Fruit fly (Drosophila melanogaster) whole organism, embryonic: ENCODE data around the gene CG5805.

Source experiments
- Blimp-1 ChIP-seq: fragments of 200-800 bp; sonication (Bioruptor generic); optimal IDR thresholded peaks from 3 replicates; lab custom pipeline; 2018; ENCODE audit warnings: missing biosample characterization, missing genetic modification characterization, mild to moderate bottlenecking, moderate library complexity, missing genetic modification reagents
- CG1024 ChIP-seq: fragments of 200-800 bp; sonication (Bioruptor generic); IDR thresholded peaks from 2 replicates; pipeline ENCODE4 v1.3.6; 2022; ENCODE audit warnings: missing biosample characterization, missing genetic modification characterization
- CG11247 ChIP-seq: fragments of 200-800 bp; sonication (Bioruptor generic); IDR thresholded peaks from 2 replicates; pipeline ENCODE4 v1.3.6; 2022; ENCODE audit warnings: missing biosample characterization, missing genetic modification characterization
- CG11723 ChIP-seq: fragments of 200-800 bp; sonication (Bioruptor generic); optimal IDR thresholded peaks from 2 replicates; lab custom pipeline; 2017; ENCODE audit warnings: missing biosample characterization, mild to moderate bottlenecking, missing genetic modification characterization
- CG1233 ChIP-seq: fragments of 200-800 bp; sonication (Bioruptor generic); optimal IDR thresholded peaks from 4 replicates; lab custom pipeline; 2018; ENCODE audit warnings: missing biosample characterization, mild to moderate bottlenecking, missing genetic modification characterization
- CG12744 ChIP-seq: fragments of 200-800 bp; sonication (Bioruptor generic); optimal IDR thresholded peaks from 2 replicates; lab custom pipeline; 2016; ENCODE audit warnings: missing biosample characterization, missing genetic modification characterization
- CG12769 ChIP-seq: fragments of 200-800 bp; sonication (Bioruptor generic); optimal IDR thresholded peaks from 2 replicates; lab custom pipeline; 2019; ENCODE audit warnings: missing biosample characterization, mild to moderate bottlenecking, missing genetic modification characterization, moderate library complexity
- CG12942 ChIP-seq: fragments of 200-800 bp; sonication (Bioruptor generic); optimal IDR thresholded peaks from 3 replicates; lab custom pipeline; 2016; ENCODE audit warnings: missing biosample characterization, missing genetic modification characterization
- CG13424 ChIP-seq: fragments of 200-800 bp; sonication (Bioruptor generic); optimal IDR thresholded peaks from 2 replicates; lab custom pipeline; 2019; ENCODE audit warnings: missing biosample characterization, mild to moderate bottlenecking, missing genetic modification characterization, moderate library complexity
- CG15073 ChIP-seq: fragments of 200-800 bp; sonication (Bioruptor generic); optimal IDR thresholded peaks from 2 replicates; lab custom pipeline; 2016; ENCODE audit warnings: missing biosample characterization, missing genetic modification characterization
- CG15601 ChIP-seq: fragments of 200-800 bp; sonication (Bioruptor generic); optimal IDR thresholded peaks from 3 replicates; lab custom pipeline; 2019; ENCODE audit warnings: missing biosample characterization, mild to moderate bottlenecking, missing genetic modification characterization, moderate library complexity
- CG16779 ChIP-seq: fragments of 200-800 bp; sonication (Bioruptor generic); IDR thresholded peaks from 2 replicates; pipeline ENCODE4 v1.3.6; 2022; ENCODE audit warnings: missing biosample characterization, missing genetic modification characterization
- CG17328 ChIP-seq: fragments of 200-800 bp; sonication (Bioruptor generic); IDR thresholded peaks from 2 replicates; pipeline ENCODE4 v1.3.6; 2022; ENCODE audit warnings: missing biosample characterization, missing genetic modification characterization
- CG2202 ChIP-seq: fragments of 200-800 bp; sonication (Bioruptor generic); optimal IDR thresholded peaks from 2 replicates; lab custom pipeline; 2018; ENCODE audit warnings: missing biosample characterization, mild to moderate bottlenecking, missing genetic modification characterization
- CG2889 ChIP-seq: fragments of 200-800 bp; sonication (Bioruptor generic); IDR thresholded peaks from 3 replicates; pipeline ENCODE4 v1.3.6; 2022; ENCODE audit warnings: missing biosample characterization, missing genetic modification characterization
- CG30431 ChIP-seq: fragments of 200-800 bp; sonication (Bioruptor generic); optimal IDR thresholded peaks from 2 replicates; lab custom pipeline; 2017; ENCODE audit warnings: missing biosample characterization, missing genetic modification characterization
- CG32767 ChIP-seq: fragments of 200-800 bp; sonication (Bioruptor generic); IDR thresholded peaks from 2 replicates; pipeline ENCODE4 v1.3.6; 2022; ENCODE audit warnings: missing biosample characterization, missing genetic modification characterization
- CG33213 ChIP-seq: fragments of 200-800 bp; sonication (Bioruptor generic); optimal IDR thresholded peaks from 3 replicates; lab custom pipeline; 2016; ENCODE audit warnings: missing biosample characterization, missing genetic modification characterization
- CG5180 ChIP-seq: fragments of 200-800 bp; sonication (Bioruptor generic); optimal IDR thresholded peaks from 3 replicates; lab custom pipeline; 2017; ENCODE audit warnings: missing biosample characterization, missing genetic modification characterization, mild to moderate bottlenecking, moderate library complexity, missing genetic modification reagents
- CG6175 ChIP-seq: fragments of 200-800 bp; sonication (Bioruptor generic); IDR thresholded peaks from 3 replicates; pipeline ENCODE4 v1.3.6; 2022; ENCODE audit warnings: missing biosample characterization, missing genetic modification characterization
- CG8478 ChIP-seq: fragments of >200 bp; optimal IDR thresholded peaks from 2 replicates; lab custom pipeline; 2018
- Ets97D ChIP-seq: fragments of 200-800 bp; sonication (Bioruptor generic); optimal IDR thresholded peaks from 3 replicates; lab custom pipeline; 2016; ENCODE audit warnings: missing biosample characterization, missing genetic modification characterization
- Fer3 ChIP-seq: fragments of 200-800 bp; sonication (Bioruptor generic); optimal IDR thresholded peaks from 2 replicates; lab custom pipeline; 2018; ENCODE audit warnings: missing biosample characterization, mild to moderate bottlenecking, missing genetic modification characterization, moderate library complexity
- Gug ChIP-seq: fragments of 200-800 bp; sonication (Bioruptor generic); IDR thresholded peaks from 4 replicates; pipeline ENCODE4 v1.3.6; 2022; ENCODE audit warnings: missing biosample characterization, missing genetic modification characterization
- Hr3 ChIP-seq: fragments of 200-800 bp; sonication (Bioruptor generic); optimal IDR thresholded peaks from 3 replicates; lab custom pipeline; 2016; ENCODE audit warnings: missing biosample characterization, missing genetic modification characterization
- Hr39 ChIP-seq: fragments of >200 bp; optimal IDR thresholded peaks from 2 replicates; lab custom pipeline; 2017
- Lpt ChIP-seq: fragments of >200 bp; optimal IDR thresholded peaks from 2 replicates; lab custom pipeline; 2018; ENCODE audit warnings: missing biosample characterization, missing genetic modification characterization
- Nf-YA ChIP-seq: fragments of 200-800 bp; sonication (Bioruptor generic); IDR thresholded peaks from 2 replicates; pipeline ENCODE4 v1.3.6; 2022; ENCODE audit warnings: missing biosample characterization, missing genetic modification characterization
- Ravus ChIP-seq: fragments of 200-800 bp; sonication (Bioruptor generic); IDR thresholded peaks from 2 replicates; pipeline ENCODE4 v1.3.6; 2022; ENCODE audit warnings: missing biosample characterization, missing genetic modification characterization
- Scr ChIP-seq: fragments of 200-800 bp; sonication (Bioruptor generic); IDR thresholded peaks from 2 replicates; pipeline ENCODE4 v1.3.6; 2022; ENCODE audit warnings: missing biosample characterization, missing genetic modification characterization; ENCODE audit not compliant: partially characterized antibody
- Sry-β ChIP-seq: fragments of 200-800 bp; sonication (Bioruptor generic); optimal IDR thresholded peaks from 2 replicates; lab custom pipeline; 2018; ENCODE audit warnings: missing biosample characterization, mild to moderate bottlenecking, missing genetic modification characterization, moderate library complexity
- ab ChIP-seq: fragments of 200-800 bp; sonication (Bioruptor generic); optimal IDR thresholded peaks from 2 replicates; lab custom pipeline; 2016; ENCODE audit warnings: missing biosample characterization, missing genetic modification characterization
- al ChIP-seq: fragments of 200-800 bp; sonication (Bioruptor generic); IDR thresholded peaks from 2 replicates; pipeline ENCODE4 v1.3.6; 2022; ENCODE audit warnings: missing biosample characterization, missing genetic modification characterization
- ash1 ChIP-seq: fragments of 200-800 bp; sonication (Bioruptor generic); optimal IDR thresholded peaks from 2 replicates; lab custom pipeline; 2018; ENCODE audit warnings: missing biosample characterization, mild to moderate bottlenecking, missing genetic modification characterization
- bbx ChIP-seq: fragments of 200-800 bp; sonication (Bioruptor generic); IDR thresholded peaks from 2 replicates; pipeline ENCODE4 v1.3.6; 2022; ENCODE audit warnings: missing biosample characterization, missing genetic modification characterization; ENCODE audit not compliant: partially characterized antibody
- bowl ChIP-seq: fragments of 200-800 bp; sonication (Bioruptor generic); IDR thresholded peaks from 2 replicates; pipeline ENCODE4 v1.3.6; 2022; ENCODE audit warnings: missing biosample characterization, missing genetic modification characterization
- caup ChIP-seq: fragments of 200-800 bp; sonication (Bioruptor generic); optimal IDR thresholded peaks from 3 replicates; lab custom pipeline; 2017; ENCODE audit warnings: missing biosample characterization, mild to moderate bottlenecking, missing genetic modification characterization, moderate library complexity; ENCODE audit not compliant: severe bottlenecking
- cg ChIP-seq: fragments of 200-800 bp; sonication (Bioruptor generic); optimal IDR thresholded peaks from 3 replicates; lab custom pipeline; 2019; ENCODE audit warnings: missing biosample characterization, mild to moderate bottlenecking, missing genetic modification characterization, moderate library complexity
- dpn ChIP-seq, 2 experiments: fragments of 200-800 bp; sonication (Bioruptor generic); optimal IDR thresholded peaks; 3 replicates each; lab custom pipeline; 2016; ENCODE audit warnings: missing biosample characterization in 2 of 2, missing genetic modification characterization in 2 of 2
- gro ChIP-seq: fragments of 200-800 bp; sonication (Bioruptor generic); optimal IDR thresholded peaks from 2 replicates; lab custom pipeline; 2016; ENCODE audit warnings: missing biosample characterization, missing genetic modification characterization
- gsb ChIP-seq: fragments of 200-800 bp; sonication (Bioruptor generic); IDR thresholded peaks from 2 replicates; pipeline ENCODE4 v1.3.6; 2022; ENCODE audit warnings: missing biosample characterization, missing genetic modification characterization
- hth ChIP-seq: fragments of >200 bp; optimal IDR thresholded peaks from 2 replicates; lab custom pipeline; 2017; ENCODE audit warnings: inconsistent platforms
- kah ChIP-seq: fragments of 200-800 bp; sonication (Bioruptor generic); optimal IDR thresholded peaks from 2 replicates; lab custom pipeline; 2018; ENCODE audit warnings: missing biosample characterization, mild to moderate bottlenecking, missing genetic modification characterization
- luna ChIP-seq: fragments of 200-800 bp; sonication (Bioruptor generic); optimal IDR thresholded peaks from 2 replicates; lab custom pipeline; 2016; ENCODE audit warnings: missing biosample characterization, missing genetic modification characterization
- peb ChIP-seq: fragments of 200-800 bp; sonication (Bioruptor generic); IDR thresholded peaks from 2 replicates; pipeline ENCODE4 v1.3.6; 2022; ENCODE audit warnings: missing biosample characterization, missing genetic modification characterization
- pfk ChIP-seq: fragments of 200-800 bp; sonication (Bioruptor generic); optimal IDR thresholded peaks from 2 replicates; lab custom pipeline; 2018; ENCODE audit warnings: missing biosample characterization, mild to moderate bottlenecking, missing genetic modification characterization, moderate library complexity
- sens-2 ChIP-seq: fragments of 200-800 bp; sonication (Bioruptor generic); IDR thresholded peaks from 2 replicates; pipeline ENCODE4 v1.3.6; 2022; ENCODE audit warnings: missing biosample characterization, missing genetic modification characterization
- sisA ChIP-seq: fragments of 200-800 bp; sonication (Bioruptor generic); IDR thresholded peaks from 2 replicates; pipeline ENCODE4 v1.3.6; 2022; ENCODE audit warnings: missing biosample characterization, missing genetic modification characterization
- stc ChIP-seq: fragments of 200-800 bp; sonication (Bioruptor generic); IDR thresholded peaks from 2 replicates; pipeline ENCODE4 v1.3.6; 2022; ENCODE audit warnings: missing biosample characterization, missing genetic modification characterization
- tap ChIP-seq: fragments of 200-800 bp; optimal IDR thresholded peaks from 3 replicates; lab custom pipeline; 2019; ENCODE audit warnings: missing biosample characterization, mild to moderate bottlenecking, missing genetic modification characterization, moderate library complexity
- zen2 ChIP-seq: fragments of 200-800 bp; sonication (Bioruptor generic); IDR thresholded peaks from 3 replicates; pipeline ENCODE4 v1.3.6; 2022; ENCODE audit warnings: missing biosample characterization, missing genetic modification characterization; ENCODE audit not compliant: partially characterized antibody

CG5805 gene

dm6 chr3R:24813637-24814301, 26.5 kb upstream of the CG5805 start, which contains the start of the genes lili and CG34150 (continued):
- TF ChIP-seq CG16779 (GFP tag; lab: Robert Waterston, UW) (no peak), caup (peak; percentile 53), hth (lab: Kevin White, UChicago) (no peak), CG12744 (GFP tag; lab: Kevin White, UChicago) (peak; percentile 72), CG1233 (GFP tag; lab: Kevin White, UChicago) (peak; percentile 64), bowl (GFP tag; lab: Robert Waterston, UW) (no peak), CG17328 (peak; percentile 62), CG13424 (tag; lab: Kevin White, UChicago) (peak; percentile 89), CG1024 (peak; percentile 57), pfk (GFP tag; lab: Kevin White, UChicago) (no peak), stc (GFP tag; lab: Robert Waterston, UW) (peak; percentile 56), gro (GFP tag; lab: Kevin White, UChicago) (peak; percentile 81), cg (no peak), ab (no peak), CG11723 (GFP tag; lab: Kevin White, UChicago) (peak; percentile 11), CG12942 (GFP tag; lab: Kevin White, UChicago) (peak; percentile 74), CG33213 (GFP tag; lab: Kevin White, UChicago) (peak; percentile 54), sisA (GFP tag; lab: Robert Waterston, UW) (peak; percentile 62), Scr (GFP tag; lab: Robert Waterston, UW) (peak; percentile 84), CG5180 (GFP tag; lab: Kevin White, UChicago) (no peak), CG12769 (no peak), luna (GFP tag; lab: Kevin White, UChicago) (peak; percentile 47), kah (GFP tag; lab: Kevin White, UChicago) (no peak), CG2202 (peak; percentile 32), CG15601 (tag; lab: Kevin White, UChicago) (peak; percentile 84), Sry-β (GFP tag; lab: Kevin White, UChicago) (peak; percentile 27), gsb (GFP tag; lab: Robert Waterston, UW) (no peak), Nf-YA (GFP tag; lab: Robert Waterston, UW) (peak; percentile 50; the same call in 1 of the 2 replicates), tap (tag; lab: Kevin White, UChicago) (no peak), CG2889 (0 out of 3 replicates have a peak, but pooled peaks have one; percentile 45), CG30431 (GFP tag; lab: Kevin White, UChicago) (no peak), Ets97D (peak; percentile 76), al (GFP tag; lab: Robert Waterston, UW) (peak; percentile 69), Blimp-1 (GFP tag; lab: Kevin White, UChicago) (peak; percentile 76), Ravus (GFP tag; lab: Robert Waterston, UW) (no peak), CG11247 (GFP tag; lab: Robert Waterston, UW) (no peak; the same call in none of the 2 replicates), Fer3 (tag; lab: Kevin White, UChicago) (peak; percentile 75), CG15073 (GFP tag; lab: Kevin White, UChicago) (no peak), CG32767 (peak; percentile 73; the same call in 1 of the 2 replicates), Hr3 (GFP tag; lab: Kevin White, UChicago) (peak; percentile 74), Hr39 (lab: Kevin White, UChicago) (no peak), zen2 (GFP tag; lab: Robert Waterston, UW) (no peak; the same call in 2 of the 3 replicates), Gug (GFP tag; lab: Robert Waterston, UW) (peak; percentile 57; the same call in 3 of the 4 replicates), bbx (GFP tag; lab: Robert Waterston, UW) (peak; percentile 80), CG8478 (no peak), ash1 (GFP tag; lab: Kevin White, UChicago) (no peak), peb (peak; percentile 52; the same call in 1 of the 2 replicates), sens-2 (no peak), CG6175 (GFP tag; lab: Robert Waterston, UW) (no peak), dpn (GFP tag; optimal IDR thresholded peaks at IDR 0.05; lab: Kevin White, UChicago) (peak; percentile 81), Lpt (GFP tag; lab: Kevin White, UChicago) (no peak)
